Fruit fly (Drosophila melanogaster) whole organism: ENCODE data around the gene CG44362.

ENCODE experiments used
- CG8478 ChIP-seq: fragments of >200 bp; optimal IDR thresholded peaks from 2 replicates; lab custom pipeline; 2018; ENCODE audit warnings: inconsistent platforms
- EcR ChIP-seq, 2 experiments: fragments of >200 bp; optimal IDR thresholded peaks; 2 replicates each; lab custom pipeline; 2017; ENCODE audit warnings: missing biosample characterization in 2 of 2, missing genetic modification characterization in 2 of 2, missing genetic modification reagents in 2 of 2
- psq ChIP-seq: fragments of >200 bp; optimal IDR thresholded peaks from 2 replicates; lab custom pipeline; 2017

- TF ChIP-seq psq (lab: Kevin White, UChicago) (no peak), EcR (GFP tag; optimal IDR thresholded peaks at IDR 0.05; lab: Kevin White, UChicago) (no peak), CG8478 (lab: Kevin White, UChicago) (no peak)
Observed at dm6 chr3L:11358733-11359132, 38.6 kb upstream of the CG44362 start.
